Worm (Caenorhabditis elegans): Measurements from ENCODE around the gene srj-37.

DNA sequence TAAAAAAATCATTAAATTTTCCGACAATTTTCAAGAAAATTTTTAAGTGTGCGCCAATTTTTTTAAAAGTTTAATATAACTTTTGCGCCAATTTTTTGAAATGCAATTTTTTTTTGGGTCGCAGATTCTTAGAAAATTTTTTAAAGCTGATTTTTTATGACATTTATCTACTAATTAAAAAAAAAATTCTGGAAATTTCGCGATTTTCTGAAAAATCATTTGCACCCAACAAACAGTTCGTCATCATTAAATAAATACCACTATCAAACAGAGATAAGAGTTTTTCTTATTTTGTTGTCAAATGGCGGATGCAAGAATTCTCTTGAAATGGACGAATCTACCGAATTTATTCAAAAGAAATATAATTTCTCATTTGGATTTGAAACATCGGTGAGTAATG, 23.2 kb upstream of the srj-37 start, which contains the start of gene F48G7.13:
- TF ChIP-seq med-1 (GFP tag; optimal IDR thresholded peaks at IDR 0.05; ENCODE audit: insufficient read depth): no peak
- TF ChIP-seq ztf-29 (GFP tag; IDR thresholded peaks at IDR 0.05): no peak

All from whole organism, midembryonic.